Fruit fly (Drosophila melanogaster) whole organism, embryonic: ENCODE measurements around the gene phr6-4.

Experiments
- Adf1 ChIP-seq: fragments of 200-800 bp; sonication (Bioruptor generic); IDR thresholded peaks from 2 replicates; pipeline ENCODE4 v1.3.6; 2022; ENCODE audit warnings: missing biosample characterization, missing genetic modification characterization
- B-H2 ChIP-seq: fragments of 200-800 bp; sonication (Bioruptor generic); optimal IDR thresholded peaks from 2 replicates; lab custom pipeline; 2018; ENCODE audit warnings: missing biosample characterization, mild to moderate bottlenecking, missing genetic modification characterization
- BtbVII ChIP-seq: fragments of 200-800 bp; sonication (Bioruptor generic); optimal IDR thresholded peaks from 3 replicates; lab custom pipeline; 2017; ENCODE audit warnings: missing biosample characterization, mild to moderate bottlenecking, missing genetic modification characterization
- CG10267 ChIP-seq: fragments of 200-800 bp; sonication (Bioruptor generic); optimal IDR thresholded peaks from 2 replicates; lab custom pipeline; 2018; ENCODE audit warnings: missing biosample characterization, mild to moderate bottlenecking, missing genetic modification characterization, moderate library complexity
- CG11093 ChIP-seq: fragments of 200-800 bp; sonication (Bioruptor generic); IDR thresholded peaks from 3 replicates; pipeline ENCODE4 v1.3.6; 2022; ENCODE audit warnings: missing biosample characterization, missing genetic modification characterization
- CG1647 ChIP-seq: fragments of 200-800 bp; sonication (Bioruptor generic); optimal IDR thresholded peaks from 3 replicates; lab custom pipeline; 2016; ENCODE audit warnings: missing biosample characterization, missing genetic modification characterization
- CG17385 ChIP-seq: fragments of 200-800 bp; sonication (Bioruptor generic); optimal IDR thresholded peaks from 3 replicates; lab custom pipeline; 2018; ENCODE audit warnings: missing biosample characterization, mild to moderate bottlenecking, missing genetic modification characterization
- CG17912 ChIP-seq: fragments of 200-800 bp; sonication (Bioruptor generic); optimal IDR thresholded peaks from 2 replicates; lab custom pipeline; 2018; ENCODE audit warnings: missing biosample characterization, mild to moderate bottlenecking, missing genetic modification characterization
- CG30020 ChIP-seq: fragments of 200-800 bp; optimal IDR thresholded peaks from 2 replicates; lab custom pipeline; 2019; ENCODE audit warnings: missing biosample characterization, mild to moderate bottlenecking, missing genetic modification characterization, moderate library complexity
- CG32532 ChIP-seq: fragments of 200-800 bp; sonication (Bioruptor generic); IDR thresholded peaks from 2 replicates; pipeline ENCODE4 v1.3.6; 2022; ENCODE audit warnings: missing biosample characterization, missing genetic modification characterization
- CG34422 ChIP-seq: fragments of 200-800 bp; sonication (Bioruptor generic); IDR thresholded peaks from 3 replicates; pipeline ENCODE4 v1.3.6; 2022; ENCODE audit warnings: missing biosample characterization, missing genetic modification characterization
- CG4282 ChIP-seq: fragments of 200-800 bp; sonication (Bioruptor generic); optimal IDR thresholded peaks from 2 replicates; lab custom pipeline; 2016; ENCODE audit warnings: missing biosample characterization, missing genetic modification characterization
- CG6175 ChIP-seq: fragments of 200-800 bp; sonication (Bioruptor generic); IDR thresholded peaks from 3 replicates; pipeline ENCODE4 v1.3.6; 2022; ENCODE audit warnings: missing biosample characterization, missing genetic modification characterization
- CG6254 ChIP-seq: fragments of 200-800 bp; sonication (Bioruptor generic); optimal IDR thresholded peaks from 3 replicates; lab custom pipeline; 2017; ENCODE audit warnings: mild to moderate bottlenecking, missing biosample characterization, missing genetic modification reagents, missing genetic modification characterization
- CG6813 ChIP-seq: fragments of 200-800 bp; sonication (Bioruptor generic); optimal IDR thresholded peaks from 2 replicates; lab custom pipeline; 2017; ENCODE audit warnings: missing biosample characterization, missing genetic modification characterization, mild to moderate bottlenecking, moderate library complexity, missing genetic modification reagents
- CG7271 ChIP-seq: fragments of 200-800 bp; sonication (Bioruptor generic); optimal IDR thresholded peaks from 2 replicates; lab custom pipeline; 2018; ENCODE audit warnings: missing biosample characterization, mild to moderate bottlenecking, missing genetic modification characterization, moderate library complexity
- CG8388 ChIP-seq: fragments of 200-800 bp; sonication (Bioruptor generic); optimal IDR thresholded peaks from 2 replicates; lab custom pipeline; 2019; ENCODE audit warnings: missing biosample characterization, mild to moderate bottlenecking, missing genetic modification characterization, moderate library complexity
- CG8765 ChIP-seq: fragments of 200-800 bp; sonication (Bioruptor generic); IDR thresholded peaks from 2 replicates; pipeline ENCODE4 v1.3.6; 2022; ENCODE audit warnings: missing biosample characterization, missing genetic modification characterization
- D19A ChIP-seq: fragments of 200-800 bp; optimal IDR thresholded peaks from 3 replicates; lab custom pipeline; 2019; ENCODE audit warnings: missing biosample characterization, mild to moderate bottlenecking, missing genetic modification characterization, moderate library complexity
- Dek ChIP-seq: fragments of 200-800 bp; sonication (Bioruptor generic); optimal IDR thresholded peaks from 3 replicates; lab custom pipeline; 2019; ENCODE audit warnings: missing biosample characterization, mild to moderate bottlenecking, missing genetic modification characterization, moderate library complexity
- Dfd ChIP-seq, 2 experiments: fragments of >200 bp; optimal IDR thresholded peaks; 2 replicates each; lab custom pipeline; 2017; ENCODE audit warnings: missing biosample characterization in 2 of 2, missing genetic modification characterization in 2 of 2
- Dref ChIP-seq: fragments of 200-800 bp; sonication (Bioruptor generic); IDR thresholded peaks from 2 replicates; pipeline ENCODE4 v1.3.6; 2022; ENCODE audit warnings: missing biosample characterization, missing genetic modification characterization
- ERR ChIP-seq: fragments of 200-800 bp; sonication (Bioruptor generic); optimal IDR thresholded peaks from 2 replicates; lab custom pipeline; 2016; ENCODE audit warnings: missing biosample characterization, missing genetic modification characterization
- Ets65A ChIP-seq: fragments of 200-800 bp; sonication (Bioruptor generic); peaks from one replicate; lab custom pipeline; 2016; ENCODE audit warnings: missing biosample characterization, missing genetic modification characterization
- Hr3 ChIP-seq: fragments of 200-800 bp; sonication (Bioruptor generic); optimal IDR thresholded peaks from 3 replicates; lab custom pipeline; 2016; ENCODE audit warnings: missing biosample characterization, missing genetic modification characterization
- Max ChIP-seq: fragments of 200-800 bp; sonication (Bioruptor generic); optimal IDR thresholded peaks from 2 replicates; lab custom pipeline; 2016; ENCODE audit warnings: missing biosample characterization, mild to moderate bottlenecking, missing genetic modification characterization
- Meics ChIP-seq: fragments of 200-800 bp; sonication (Bioruptor generic); optimal IDR thresholded peaks from 2 replicates; lab custom pipeline; 2017; ENCODE audit warnings: missing biosample characterization, mild to moderate bottlenecking, missing genetic modification characterization
- Sox100B ChIP-seq: fragments of 200-800 bp; sonication (Bioruptor generic); optimal IDR thresholded peaks from 3 replicates; lab custom pipeline; 2018; ENCODE audit warnings: missing biosample characterization, mild to moderate bottlenecking, missing genetic modification characterization
- Sry-β ChIP-seq: fragments of 200-800 bp; sonication (Bioruptor generic); optimal IDR thresholded peaks from 2 replicates; lab custom pipeline; 2018; ENCODE audit warnings: missing biosample characterization, mild to moderate bottlenecking, missing genetic modification characterization, moderate library complexity
- Vsx1 ChIP-seq: fragments of 200-800 bp; sonication (Bioruptor generic); optimal IDR thresholded peaks from 2 replicates; lab custom pipeline; 2017; ENCODE audit warnings: missing biosample characterization, mild to moderate bottlenecking, missing genetic modification characterization, missing genetic modification reagents
- ab ChIP-seq: fragments of 200-800 bp; sonication (Bioruptor generic); optimal IDR thresholded peaks from 2 replicates; lab custom pipeline; 2016; ENCODE audit warnings: missing biosample characterization, missing genetic modification characterization
- cg ChIP-seq: fragments of 200-800 bp; sonication (Bioruptor generic); optimal IDR thresholded peaks from 3 replicates; lab custom pipeline; 2019; ENCODE audit warnings: missing biosample characterization, mild to moderate bottlenecking, missing genetic modification characterization, moderate library complexity
- cwo ChIP-seq: fragments of 200-800 bp; sonication (Bioruptor generic); optimal IDR thresholded peaks from 3 replicates; lab custom pipeline; 2017; ENCODE audit warnings: missing biosample characterization, missing genetic modification characterization, mild to moderate bottlenecking, moderate library complexity, missing genetic modification reagents
- dpn ChIP-seq, 2 experiments: fragments of 200-800 bp; sonication (Bioruptor generic); optimal IDR thresholded peaks; 3 replicates each; lab custom pipeline; 2016; ENCODE audit warnings: missing biosample characterization in 2 of 2, missing genetic modification characterization in 2 of 2
- eyg ChIP-seq: fragments of 200-800 bp; sonication (Bioruptor generic); optimal IDR thresholded peaks from 3 replicates; lab custom pipeline; 2016; ENCODE audit warnings: missing biosample characterization, missing genetic modification characterization
- fd64A ChIP-seq: fragments of 200-800 bp; sonication (Bioruptor generic); optimal IDR thresholded peaks from 3 replicates; lab custom pipeline; 2018; ENCODE audit warnings: missing biosample characterization, mild to moderate bottlenecking, missing genetic modification characterization
- fd96Cb ChIP-seq: fragments of 200-800 bp; sonication (Bioruptor generic); optimal IDR thresholded peaks from 2 replicates; lab custom pipeline; 2018; ENCODE audit warnings: missing biosample characterization, mild to moderate bottlenecking, missing genetic modification characterization, moderate library complexity
- gem ChIP-seq: fragments of 200-800 bp; sonication (Bioruptor generic); optimal IDR thresholded peaks from 2 replicates; lab custom pipeline; 2019; ENCODE audit warnings: missing biosample characterization, mild to moderate bottlenecking, missing genetic modification characterization, moderate library complexity
- hth ChIP-seq: fragments of >200 bp; optimal IDR thresholded peaks from 2 replicates; lab custom pipeline; 2017; ENCODE audit warnings: inconsistent platforms
- lab ChIP-seq: fragments of 200-800 bp; sonication (Bioruptor generic); optimal IDR thresholded peaks from 3 replicates; lab custom pipeline; 2017; ENCODE audit warnings: missing biosample characterization, missing genetic modification characterization, mild to moderate bottlenecking, moderate library complexity, missing genetic modification reagents
- mirr ChIP-seq: fragments of 200-800 bp; sonication (Bioruptor generic); optimal IDR thresholded peaks from 3 replicates; lab custom pipeline; 2018; ENCODE audit warnings: missing biosample characterization, mild to moderate bottlenecking, missing genetic modification characterization
- nau ChIP-seq: fragments of 200-800 bp; sonication (Bioruptor generic); optimal IDR thresholded peaks from 3 replicates; lab custom pipeline; 2017; ENCODE audit warnings: missing biosample characterization, mild to moderate bottlenecking, missing genetic modification characterization, missing genetic modification reagents
- phol ChIP-seq: fragments of 200-800 bp; sonication (Bioruptor generic); optimal IDR thresholded peaks from 3 replicates; lab custom pipeline; 2018; ENCODE audit warnings: missing biosample characterization, mild to moderate bottlenecking, missing genetic modification characterization, moderate library complexity
- psq ChIP-seq: fragments of 200-800 bp; sonication (Bioruptor generic); optimal IDR thresholded peaks from 2 replicates; lab custom pipeline; 2017; ENCODE audit warnings: missing biosample characterization, missing genetic modification characterization
- salm ChIP-seq: fragments of 200-800 bp; sonication (Bioruptor generic); optimal IDR thresholded peaks from 2 replicates; lab custom pipeline; 2018; ENCODE audit warnings: missing biosample characterization, mild to moderate bottlenecking, missing genetic modification characterization
- sim ChIP-seq: fragments of 200-800 bp; sonication (Bioruptor generic); IDR thresholded peaks from 2 replicates; pipeline ENCODE4 v1.3.6; 2022; ENCODE audit warnings: missing biosample characterization, missing genetic modification characterization
- sug ChIP-seq: fragments of 200-800 bp; optimal IDR thresholded peaks from 2 replicates; lab custom pipeline; 2019; ENCODE audit warnings: missing biosample characterization, mild to moderate bottlenecking, missing genetic modification characterization, moderate library complexity
- tll ChIP-seq, 2 experiments: fragments of 200-800 bp in 1 of 2; fragments of >200 bp in 1 of 2; sonication (Bioruptor generic) in 1 of 2; optimal IDR thresholded peaks; 2 replicates each; lab custom pipeline; 2017 to 2019; ENCODE audit warnings: missing biosample characterization in 2 of 2, missing genetic modification characterization in 2 of 2, mild to moderate bottlenecking in 1 of 2, moderate library complexity in 1 of 2
- vnd ChIP-seq: fragments of 200-800 bp; sonication (Bioruptor generic); IDR thresholded peaks from 3 replicates; pipeline ENCODE4 v1.3.6; 2022; ENCODE audit warnings: missing biosample characterization, missing genetic modification characterization; ENCODE audit not compliant: partially characterized antibody
- wdn ChIP-seq: fragments of 200-800 bp; sonication (Bioruptor generic); IDR thresholded peaks from 2 replicates; pipeline ENCODE4 v1.3.6; 2022; ENCODE audit warnings: missing biosample characterization, missing genetic modification characterization
- wek ChIP-seq: fragments of 200-800 bp; sonication (Bioruptor generic); optimal IDR thresholded peaks from 3 replicates; lab custom pipeline; 2018; ENCODE audit warnings: missing biosample characterization, mild to moderate bottlenecking, missing genetic modification characterization, moderate library complexity
- zfh2 ChIP-seq: fragments of 200-800 bp; sonication (Bioruptor generic); optimal IDR thresholded peaks from 2 replicates; lab custom pipeline; 2016; ENCODE audit warnings: missing biosample characterization, missing genetic modification characterization

Gene phr6-4

dm6 chr2L:20638413-20638812 is 7.2 kb downstream of the phr6-4 start (continued):
- TF ChIP-seq tll (GFP tag; optimal IDR thresholded peaks at IDR 0.05; lab: Kevin White, UChicago) = no peak
- TF ChIP-seq CG17385 (GFP tag; lab: Kevin White, UChicago) = no peak
- TF ChIP-seq CG11093 (GFP tag; lab: Robert Waterston, UW) = no peak
- no peak for TF ChIP-seq salm (tag; lab: Kevin White, UChicago)
- TF ChIP-seq CG4282 (GFP tag; lab: Kevin White, UChicago) = no peak
- no peak for TF ChIP-seq Adf1
- TF ChIP-seq dpn (GFP tag; optimal IDR thresholded peaks at IDR 0.05; lab: Kevin White, UChicago) = no peak
- no peak for TF ChIP-seq BtbVII
- TF ChIP-seq ERR = no peak
- no peak for TF ChIP-seq fd64A (GFP tag; lab: Kevin White, UChicago)
- no peak for TF ChIP-seq wek
- TF ChIP-seq mirr = no peak
- TF ChIP-seq fd96Cb (tag; lab: Kevin White, UChicago) = no peak
- TF ChIP-seq CG17912 (GFP tag; lab: Kevin White, UChicago) = no peak
- TF ChIP-seq CG6813 = no peak
- peak; percentile 9 for TF ChIP-seq CG6254 (GFP tag; lab: Kevin White, UChicago)
- TF ChIP-seq cwo (GFP tag; lab: Kevin White, UChicago) = no peak
- TF ChIP-seq CG30020 (tag; lab: Kevin White, UChicago) = no peak
- TF ChIP-seq vnd (GFP tag; lab: Robert Waterston, UW) = no peak
- no peak for TF ChIP-seq gem (tag; lab: Kevin White, UChicago)
- TF ChIP-seq CG8388 (GFP tag; lab: Kevin White, UChicago) = no peak
- TF ChIP-seq zfh2 = no peak
- no peak for TF ChIP-seq CG6175 (GFP tag; lab: Robert Waterston, UW)
- no peak for TF ChIP-seq Sry-β (GFP tag; lab: Kevin White, UChicago)
- no peak for TF ChIP-seq cg
- no peak for TF ChIP-seq sug (tag; lab: Kevin White, UChicago)
- peak; percentile 23 for TF ChIP-seq CG10267 (tag; lab: Kevin White, UChicago)
- TF ChIP-seq Meics = no peak
- peak; percentile 6 for TF ChIP-seq D19A (tag; lab: Kevin White, UChicago)
- TF ChIP-seq B-H2 (GFP tag; lab: Kevin White, UChicago) = no peak
- TF ChIP-seq Dref (GFP tag; lab: Robert Waterston, UW) = no peak
- TF ChIP-seq ab = no peak
- TF ChIP-seq eyg (GFP tag; lab: Kevin White, UChicago) = no peak
- peak; percentile 20 for TF ChIP-seq phol
- no peak for TF ChIP-seq Sox100B
- TF ChIP-seq CG1647 (GFP tag; lab: Kevin White, UChicago) = no peak
- no peak for TF ChIP-seq CG32532 (GFP tag; lab: Robert Waterston, UW)
- no peak for TF ChIP-seq sim (GFP tag; lab: Robert Waterston, UW)
- TF ChIP-seq hth = no peak
- TF ChIP-seq lab (GFP tag; lab: Kevin White, UChicago) = no peak
- TF ChIP-seq Max (GFP tag; lab: Kevin White, UChicago) = peak; percentile 8
- TF ChIP-seq CG7271 (tag; lab: Kevin White, UChicago) = no peak
- no peak for TF ChIP-seq Vsx1
- no peak for TF ChIP-seq CG8765 (GFP tag; lab: Robert Waterston, UW)
- no peak for TF ChIP-seq Dfd (GFP tag; optimal IDR thresholded peaks at IDR 0.05; lab: Kevin White, UChicago)
- TF ChIP-seq wdn = no peak
- TF ChIP-seq Ets65A (GFP tag; lab: Kevin White, UChicago) = peak; percentile 72
- no peak for TF ChIP-seq CG34422 (GFP tag; lab: Robert Waterston, UW)
- no peak for TF ChIP-seq nau (GFP tag; lab: Kevin White, UChicago)
- TF ChIP-seq Dek (tag; lab: Kevin White, UChicago) = no peak
- no peak for TF ChIP-seq psq (GFP tag; lab: Kevin White, UChicago)
- TF ChIP-seq Hr3 = no peak
